Fruit fly (Drosophila melanogaster) whole organism, pupa: ENCODE measurements around the gene CG43998.

Experiments
- CG10348 ChIP-seq: fragments of 200-800 bp; sonication (Bioruptor generic); IDR thresholded peaks from 2 replicates; pipeline ENCODE4 v1.3.6; 2022; ENCODE audit warnings: missing biosample characterization, missing genetic modification characterization
- CG12605 ChIP-seq: fragments of 200-800 bp; sonication (Bioruptor generic); IDR thresholded peaks from 2 replicates; pipeline ENCODE4 v1.3.6; 2022; ENCODE audit warnings: missing biosample characterization, missing genetic modification characterization
- CG13204 ChIP-seq: fragments of 200-800 bp; sonication (Bioruptor generic); optimal IDR thresholded peaks from 2 replicates; lab custom pipeline; 2018; ENCODE audit warnings: missing biosample characterization, mild to moderate bottlenecking, missing genetic modification characterization, moderate library complexity
- CG14655 ChIP-seq: fragments of 200-800 bp; sonication (Bioruptor generic); optimal IDR thresholded peaks from 3 replicates; lab custom pipeline; 2017; ENCODE audit warnings: mild to moderate bottlenecking, missing biosample characterization, missing genetic modification reagents, missing genetic modification characterization
- CG15710 ChIP-seq: fragments of 200-800 bp; sonication (Bioruptor generic); optimal IDR thresholded peaks from 2 replicates; lab custom pipeline; 2018; ENCODE audit warnings: missing biosample characterization, mild to moderate bottlenecking, missing genetic modification characterization, moderate library complexity
- CG17806 ChIP-seq: fragments of 200-800 bp; sonication (Bioruptor generic); optimal IDR thresholded peaks from 2 replicates; lab custom pipeline; 2018; ENCODE audit warnings: missing biosample characterization, mild to moderate bottlenecking, missing genetic modification characterization, moderate library complexity
- CG32121 ChIP-seq: fragments of 200-800 bp; sonication (Bioruptor generic); IDR thresholded peaks from 2 replicates; pipeline ENCODE4 v1.3.6; 2022; ENCODE audit warnings: missing biosample characterization, missing genetic modification characterization
- CG34367 ChIP-seq: fragments of 200-800 bp; sonication (Bioruptor generic); optimal IDR thresholded peaks from 2 replicates; lab custom pipeline; 2018; ENCODE audit warnings: missing biosample characterization, mild to moderate bottlenecking, missing genetic modification characterization
- CG4496 ChIP-seq: fragments of 200-800 bp; sonication (Bioruptor generic); IDR thresholded peaks from 3 replicates; pipeline ENCODE4 v1.3.6; 2022; ENCODE audit warnings: missing biosample characterization, missing genetic modification characterization
- CG8159 ChIP-seq: fragments of 200-800 bp; sonication (Bioruptor generic); optimal IDR thresholded peaks from 3 replicates; lab custom pipeline; 2018; ENCODE audit warnings: missing biosample characterization, mild to moderate bottlenecking, missing genetic modification characterization, moderate library complexity
- CG8301 ChIP-seq: fragments of 200-800 bp; sonication (Bioruptor generic); optimal IDR thresholded peaks from 2 replicates; lab custom pipeline; 2018; ENCODE audit warnings: missing biosample characterization, mild to moderate bottlenecking, missing genetic modification characterization
- CG9948 ChIP-seq: fragments of 200-800 bp; sonication (Bioruptor generic); optimal IDR thresholded peaks from 2 replicates; lab custom pipeline; 2018; ENCODE audit warnings: missing biosample characterization, mild to moderate bottlenecking, missing genetic modification characterization, moderate library complexity
- D1 ChIP-seq: fragments of 200-800 bp; sonication (Bioruptor generic); optimal IDR thresholded peaks from 2 replicates; lab custom pipeline; 2018; ENCODE audit warnings: missing biosample characterization, mild to moderate bottlenecking, missing genetic modification characterization, moderate library complexity
- EcR ChIP-seq: fragments of 200-800 bp; sonication (Bioruptor generic); optimal IDR thresholded peaks from 3 replicates; lab custom pipeline; 2019; ENCODE audit warnings: missing biosample characterization, missing genetic modification characterization, mild to moderate bottlenecking, moderate library complexity, missing genetic modification reagents
- Ets98B ChIP-seq: fragments of 200-800 bp; sonication (Bioruptor generic); IDR thresholded peaks from 2 replicates; pipeline ENCODE4 v1.3.6; 2022; ENCODE audit warnings: missing biosample characterization, missing genetic modification characterization
- Pif1A ChIP-seq: fragments of 200-800 bp; sonication (Bioruptor generic); optimal IDR thresholded peaks from 3 replicates; lab custom pipeline; 2016; ENCODE audit warnings: missing biosample characterization, missing genetic modification characterization
- Pif1B ChIP-seq: fragments of 200-800 bp; sonication (Bioruptor generic); optimal IDR thresholded peaks from 3 replicates; lab custom pipeline; 2016; ENCODE audit warnings: missing biosample characterization, missing genetic modification characterization
- Snoo ChIP-seq: fragments of 200-800 bp; sonication (Bioruptor generic); optimal IDR thresholded peaks from 3 replicates; lab custom pipeline; 2017; ENCODE audit warnings: missing biosample characterization, mild to moderate bottlenecking, missing genetic modification characterization, inconsistent platforms
- fd96Ca ChIP-seq: fragments of 200-800 bp; sonication (Bioruptor generic); IDR thresholded peaks from 3 replicates; pipeline ENCODE4 v1.3.6; 2022; ENCODE audit warnings: missing biosample characterization, missing genetic modification characterization
- gl ChIP-seq: fragments of 200-800 bp; sonication (Bioruptor generic); optimal IDR thresholded peaks from 2 replicates; lab custom pipeline; 2018; ENCODE audit warnings: missing biosample characterization, mild to moderate bottlenecking, missing genetic modification characterization
- rn ChIP-seq: fragments of 200-800 bp; sonication (Bioruptor generic); IDR thresholded peaks from 2 replicates; pipeline ENCODE4 v1.3.6; 2022; ENCODE audit warnings: missing biosample characterization, missing genetic modification characterization

CG43998 gene

dm6 chr3R:23960865-23961264, 32.1 kb upstream of the CG43998 start:
- TF ChIP-seq CG15710 (tag; lab: Kevin White, UChicago): no peak
- no peak for TF ChIP-seq EcR (GFP tag; lab: Kevin White, UChicago)
- no peak for TF ChIP-seq CG4496 (GFP tag; lab: Robert Waterston, UW)
- no peak for TF ChIP-seq Ets98B (GFP tag; lab: Robert Waterston, UW)
- TF ChIP-seq Snoo (tag; lab: Kevin White, UChicago): no peak
- no peak for TF ChIP-seq CG9948
- TF ChIP-seq CG13204 (GFP tag; lab: Kevin White, UChicago): no peak
- no peak for TF ChIP-seq D1 (tag; lab: Kevin White, UChicago)
- no peak for TF ChIP-seq CG12605 (GFP tag; lab: Robert Waterston, UW)
- TF ChIP-seq CG17806: no peak
- no peak for TF ChIP-seq rn (GFP tag; lab: Robert Waterston, UW)
- TF ChIP-seq CG14655: no peak
- no peak for TF ChIP-seq CG34367
- no peak for TF ChIP-seq Pif1B
- TF ChIP-seq, all 21 proteins: peak for 0

- TF ChIP-seq Ets98B (GFP tag; lab: Robert Waterston, UW) (peak; percentile 93), rn (GFP tag; lab: Robert Waterston, UW) (peak; percentile 91), gl (tag; lab: Kevin White, UChicago) (peak; percentile 23), CG12605 (GFP tag; lab: Robert Waterston, UW) (peak; percentile 94), CG14655 (no peak), EcR (GFP tag; lab: Kevin White, UChicago) (no peak), CG15710 (tag; lab: Kevin White, UChicago) (peak; percentile 83), Pif1B (peak; percentile 81), Snoo (tag; lab: Kevin White, UChicago) (peak; percentile 75), D1 (tag; lab: Kevin White, UChicago) (no peak), CG10348 (peak; percentile 89), Pif1A (GFP tag; lab: Kevin White, UChicago) (peak; percentile 81), CG9948 (peak; percentile 82), fd96Ca (GFP tag; lab: Robert Waterston, UW) (peak; percentile 86), CG32121 (GFP tag; lab: Robert Waterston, UW) (peak; percentile 91), CG17806 (peak; percentile 85), CG8301 (tag; lab: Kevin White, UChicago) (peak; percentile 79), CG34367 (peak; percentile 77), CG4496 (GFP tag; lab: Robert Waterston, UW) (peak; percentile 97), CG8159 (peak; percentile 86), CG13204 (GFP tag; lab: Kevin White, UChicago) (no peak)
Measured at dm6 chr3R:23958091-23958838, 29.5 kb upstream of the CG43998 start, which contains the start of the genes GluProRS and AP-1sigma. TSS of gene GluProRS (minus strand) at chr3R:23958391. TSS of gene AP-1sigma (plus strand) at chr3R:23958651.

- TF ChIP-seq CG8159 (peak; percentile 3), Pif1B (peak; percentile 50), CG8301 (tag; lab: Kevin White, UChicago) (peak; percentile 20), Pif1A (GFP tag; lab: Kevin White, UChicago) (peak; percentile 26), CG32121 (GFP tag; lab: Robert Waterston, UW) (no peak), Snoo (tag; lab: Kevin White, UChicago) (peak; percentile 3), EcR (GFP tag; lab: Kevin White, UChicago) (peak; percentile 40), CG12605 (GFP tag; lab: Robert Waterston, UW) (peak; percentile 45; the same call in 1 of the 2 replicates), Ets98B (GFP tag; lab: Robert Waterston, UW) (peak; percentile 42; the same call in 1 of the 2 replicates), CG15710 (tag; lab: Kevin White, UChicago) (no peak)
Measured at dm6 chr3R:23955380-23955779, 26.6 kb upstream of the CG43998 start.

dm6 chr3R:23948466-23949413, 19.9 kb upstream of the CG43998 start:
- TF ChIP-seq Pif1A (GFP tag; lab: Kevin White, UChicago) (peak; percentile 94), CG14655 (peak; percentile 93), CG9948 (peak; percentile 96), Ets98B (GFP tag; lab: Robert Waterston, UW) (peak; percentile 15), CG15710 (tag; lab: Kevin White, UChicago) (peak; percentile 98), CG8159 (peak; percentile 99), gl (tag; lab: Kevin White, UChicago) (peak; percentile 82), CG32121 (GFP tag; lab: Robert Waterston, UW) (peak; percentile 72), rn (GFP tag; lab: Robert Waterston, UW) (peak; percentile 47; the same call in 1 of the 2 replicates), CG34367 (peak; percentile 95), CG13204 (GFP tag; lab: Kevin White, UChicago) (peak; percentile 88), D1 (tag; lab: Kevin White, UChicago) (peak; percentile 93), CG10348 (peak; percentile 17; the same call in 1 of the 2 replicates), Pif1B (peak; percentile 93), Snoo (tag; lab: Kevin White, UChicago) (peak; percentile 91), CG8301 (tag; lab: Kevin White, UChicago) (peak; percentile 89), fd96Ca (GFP tag; lab: Robert Waterston, UW) (peak; percentile 50; the same call in 2 of the 3 replicates), EcR (GFP tag; lab: Kevin White, UChicago) (peak; percentile 62), CG12605 (GFP tag; lab: Robert Waterston, UW) (peak; percentile 47), CG17806 (peak; percentile 95), CG4496 (GFP tag; lab: Robert Waterston, UW) (peak; percentile 72; the same call in 2 of the 3 replicates)

- no peak for TF ChIP-seq Snoo (tag; lab: Kevin White, UChicago)
- TF ChIP-seq D1 (tag; lab: Kevin White, UChicago): no peak
- no peak for TF ChIP-seq Pif1B
- no peak for TF ChIP-seq CG9948
- no peak for TF ChIP-seq CG8301 (tag; lab: Kevin White, UChicago)
- no peak for TF ChIP-seq CG12605 (GFP tag; lab: Robert Waterston, UW)
- TF ChIP-seq Pif1A (GFP tag; lab: Kevin White, UChicago): no peak
- TF ChIP-seq CG4496 (GFP tag; lab: Robert Waterston, UW): no peak
- TF ChIP-seq CG13204 (GFP tag; lab: Kevin White, UChicago): no peak
- TF ChIP-seq CG8159: no peak
- TF ChIP-seq CG34367: no peak
- TF ChIP-seq gl (tag; lab: Kevin White, UChicago): no peak
- TF ChIP-seq CG17806: no peak
- TF ChIP-seq EcR (GFP tag; lab: Kevin White, UChicago): no peak
- TF ChIP-seq Ets98B (GFP tag; lab: Robert Waterston, UW): no peak
- no peak for TF ChIP-seq CG14655
- no peak for TF ChIP-seq rn (GFP tag; lab: Robert Waterston, UW)
- TF ChIP-seq CG15710 (tag; lab: Kevin White, UChicago): no peak
- no peak for TF ChIP-seq CG10348
- TF ChIP-seq, all 21 proteins: peak for 0
Measured at dm6 chr3R:23948324-23948465, 19.4 kb upstream of the CG43998 start, which contains the start of gene CG12268. TSS of gene CG12268 (minus strand) at chr3R:23948424.
